Worm (Caenorhabditis elegans): ENCODE results near the gene ins-19.
"Not testable (repeated sequence)": the region's sequence is repeated elsewhere in the genome, so short reads cannot be mapped to it uniquely, and the experiment has no call there.

ins-19 gene

DNA sequence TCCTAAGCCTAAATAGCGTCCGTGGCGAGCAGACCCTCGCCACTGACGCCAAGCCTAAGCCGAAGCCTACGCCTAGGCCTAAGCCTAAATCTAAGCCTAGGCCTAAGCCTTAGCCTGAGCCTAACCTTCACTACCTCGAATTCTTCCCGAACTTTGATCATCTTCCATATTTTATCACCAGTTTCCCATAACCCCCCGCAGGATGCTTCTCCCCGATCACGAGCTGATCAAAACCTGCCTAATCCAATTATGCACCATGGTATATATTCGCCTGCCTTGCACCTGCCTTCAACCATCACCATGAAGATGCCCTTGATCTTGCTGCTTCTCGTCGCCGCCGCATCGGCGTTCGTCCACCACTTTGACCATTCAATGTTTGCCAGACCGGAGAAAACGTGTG is 500 bp upstream of the ins-19 start, which contains the start of gene ins-31:
Gene ins-31, plus strand, starts transcription at position 301 of the 400 bp plus-strand sequence.
- TF ChIP-seq T26A5.8 (tag; optimal IDR thresholded peaks at IDR 0.05); sea-2 (GFP tag; IDR thresholded peaks at IDR 0.05); ceh-27 (GFP tag; optimal IDR thresholded peaks at IDR 0.05): not testable (repeated sequence)

DNA sequence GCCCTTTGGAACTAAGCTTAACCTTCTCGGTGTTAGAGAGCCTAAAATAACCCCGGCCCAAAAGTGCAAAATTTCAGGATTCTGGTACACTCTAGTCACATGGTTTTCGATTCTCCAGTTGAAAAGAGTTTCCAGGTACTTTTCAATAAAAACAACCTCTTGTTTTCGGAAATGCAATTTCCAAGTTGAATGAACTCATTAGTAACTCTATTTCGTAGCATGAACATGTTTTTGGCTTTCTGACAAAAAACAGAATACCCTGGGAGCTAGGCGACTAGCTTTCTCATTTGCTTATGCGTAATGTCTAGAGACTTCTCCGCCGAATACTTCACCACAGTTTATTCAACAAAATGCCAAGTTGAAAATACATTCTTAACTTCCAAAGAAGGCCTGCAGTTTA is 3.0 kb downstream of the ins-19 start, which contains the start of gene srh-71:
Gene srh-71, plus strand, starts transcription at position 301 of the 400 bp plus-strand sequence.
- TF ChIP-seq madf-10 (tag; optimal IDR thresholded peaks at IDR 0.05) (no peak), D2030.7 (GFP tag; IDR thresholded peaks at IDR 0.05) (no peak), F10E7.11 (tag; optimal IDR thresholded peaks at IDR 0.05) (no peak), hlh-12 (tag; optimal IDR thresholded peaks at IDR 0.05) (no peak), die-1 (tag; optimal IDR thresholded peaks at IDR 0.05) (no peak), F39B2.1 (GFP tag; IDR thresholded peaks at IDR 0.05) (no peak), ztf-22 (GFP tag; optimal IDR thresholded peaks at IDR 0.05) (no peak), tbx-9 (tag; optimal IDR thresholded peaks at IDR 0.05; ENCODE audit: borderline replicate concordance) (no peak), mel-28 (tag; optimal IDR thresholded peaks at IDR 0.05; ENCODE audit: borderline replicate concordance) (no peak), pbrm-1 (GFP tag; IDR thresholded peaks at IDR 0.05) (no peak), snpc-1.3 (tag; optimal IDR thresholded peaks at IDR 0.05; ENCODE audit: insufficient read depth) (no peak), ceh-91 (GFP tag; IDR thresholded peaks at IDR 0.05) (no peak), B0261.1 (tag; optimal IDR thresholded peaks at IDR 0.05) (no peak), nhr-120 (GFP tag; IDR thresholded peaks at IDR 0.05) (no peak), nhr-80 (tag; optimal IDR thresholded peaks at IDR 0.05) (no peak), ceh-27 (GFP tag; optimal IDR thresholded peaks at IDR 0.05) (no peak), F49E8.2 (tag; optimal IDR thresholded peaks at IDR 0.05; ENCODE audit: insufficient read depth) (no peak), snpc-3.4 (tag; optimal IDR thresholded peaks at IDR 0.05) (no peak), mxl-1 (tag; optimal IDR thresholded peaks at IDR 0.05) (no peak)

DNA sequence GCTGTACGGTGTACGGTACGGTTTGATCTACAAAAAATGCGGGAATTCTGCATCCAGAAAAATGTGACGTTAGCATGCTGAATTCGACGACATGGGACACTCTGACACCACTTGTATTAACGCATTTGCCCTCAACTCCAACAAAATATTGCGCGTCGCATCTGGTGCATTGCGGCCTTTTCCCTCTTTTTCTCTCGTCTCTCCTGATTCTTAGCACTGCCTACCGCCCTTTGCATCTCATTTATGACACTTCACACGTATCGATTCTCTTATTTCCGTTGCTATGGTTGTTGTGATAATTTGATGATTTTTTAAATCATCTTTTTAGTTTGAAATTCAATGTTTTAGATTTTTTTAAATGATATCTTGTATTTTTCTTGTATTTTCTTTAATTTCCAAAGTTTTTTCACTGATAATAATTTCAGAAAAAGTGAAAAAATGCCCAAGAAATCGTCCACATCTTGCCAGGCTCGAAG is 7.3 kb downstream of the ins-19 start, which contains the start of gene T10D4.6:
Gene T10D4.6, plus strand, starts transcription at position 426 of the 476 bp plus-strand sequence.
- TF ChIP-seq hmg-1.2 (GFP tag; IDR thresholded peaks at IDR 0.05) = peak; percentile 84; the same call in 1 of the 2 replicates
- no peak for TF ChIP-seq lsl-1 (GFP tag; optimal IDR thresholded peaks at IDR 0.05)
- no peak for TF ChIP-seq lin-54 (GFP tag; optimal IDR thresholded peaks at IDR 0.05)
- TF ChIP-seq attf-5 (GFP tag; optimal IDR thresholded peaks at IDR 0.05) = peak; percentile 83
- TF ChIP-seq lir-1 (GFP tag; conservative IDR thresholded peaks at IDR 0.05) = no peak
- TF ChIP-seq T26A5.8 (tag; optimal IDR thresholded peaks at IDR 0.05) = no peak

DNA sequence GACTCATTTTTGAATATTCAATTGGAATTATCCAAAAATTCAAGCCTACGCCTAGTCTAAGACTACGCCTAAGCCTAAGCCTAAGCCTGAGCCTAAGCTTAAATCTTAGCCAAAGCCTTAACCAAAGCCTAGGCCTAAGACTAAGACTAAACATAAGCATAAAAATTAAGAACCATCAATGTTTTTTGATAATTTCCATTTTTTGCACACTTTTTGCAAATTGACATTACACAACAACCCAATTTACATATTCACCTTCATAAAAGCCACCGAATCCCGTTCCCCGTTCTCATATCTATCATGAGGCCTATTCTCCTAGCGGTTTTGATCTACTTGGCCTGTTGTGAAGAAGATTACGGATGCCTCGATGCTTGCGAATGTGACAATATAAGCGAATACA is 8.8 kb downstream of the ins-19 start, which contains the start of gene T10D4.7:
Gene T10D4.7, plus strand, starts transcription at position 301 of the 400 bp plus-strand sequence.
- no peak for TF ChIP-seq madf-6 (GFP tag; IDR thresholded peaks at IDR 0.05)
- TF ChIP-seq sptf-2 (GFP tag; optimal IDR thresholded peaks at IDR 0.05) = no peak
- TF ChIP-seq B0019.2 (GFP tag; conservative IDR thresholded peaks at IDR 0.05) = no peak
- TF ChIP-seq D2030.7 (GFP tag; IDR thresholded peaks at IDR 0.05) = no peak
- TF ChIP-seq him-1 (tag; optimal IDR thresholded peaks at IDR 0.05) = no peak
- TF ChIP-seq K11D2.4 (GFP tag; IDR thresholded peaks at IDR 0.05) = no peak
- TF ChIP-seq madf-3 (GFP tag; IDR thresholded peaks at IDR 0.05) = no peak

DNA sequence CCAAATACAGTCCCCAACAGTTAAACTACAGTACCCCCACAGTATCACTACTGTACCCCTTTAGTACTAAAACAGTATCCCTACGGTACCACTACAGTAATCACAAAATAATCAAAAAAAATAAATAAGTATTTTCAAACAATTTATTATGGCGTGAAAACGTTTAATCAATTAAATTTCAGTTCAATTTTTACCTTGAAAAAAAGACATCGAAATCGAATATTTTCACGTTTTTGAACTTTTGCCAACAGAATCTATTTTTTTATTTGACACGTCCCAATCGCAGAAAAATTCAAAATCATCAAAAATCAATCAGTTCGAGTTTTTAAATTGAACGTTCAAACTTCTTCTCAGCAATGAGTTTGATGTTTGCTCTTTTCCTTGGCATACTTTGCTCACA is 12.3 kb downstream of the ins-19 start, which contains the start of gene clec-123:
Gene clec-123, plus strand, starts transcription at position 301 of the 400 bp plus-strand sequence.
- TF ChIP-seq bed-1 (GFP tag; IDR thresholded peaks at IDR 0.05) (no peak), ztf-25 (GFP tag; IDR thresholded peaks at IDR 0.05) (no peak), akir-1 (GFP tag; optimal IDR thresholded peaks at IDR 0.05) (no peak), cebp-1 (GFP tag; IDR thresholded peaks at IDR 0.05) (no peak), cebp-1 (tag; optimal IDR thresholded peaks at IDR 0.05) (no peak), xnd-1 (tag; optimal IDR thresholded peaks at IDR 0.05) (no peak)
